Worm (Caenorhabditis elegans) whole organism, L2 larva: ENCODE results near the gene frpr-3.

Source experiments
- C34F6.9 ChIP-seq: fragments of 150-350 bp; optimal IDR thresholded peaks from 2 replicates; lab custom pipeline; 2014; ENCODE audit warnings: missing biosample characterization, missing genetic modification characterization
- F13H6.1 ChIP-seq: sonication (generic microtip); optimal IDR thresholded peaks from 2 replicates; lab custom pipeline; 2016; ENCODE audit warnings: missing genetic modification characterization, missing compliant biosample characterization
- R02D3.7 ChIP-seq: fragments of 150-350 bp; optimal IDR thresholded peaks from 2 replicates; lab custom pipeline; 2014; ENCODE audit warnings: missing biosample characterization, missing genetic modification characterization
- Y55F3AM.14 ChIP-seq: fragments of 200-800 bp; sonication (Bioruptor generic); optimal IDR thresholded peaks from 2 replicates; lab custom pipeline; 2018; ENCODE audit warnings: mild to moderate bottlenecking, missing genetic modification characterization, missing compliant biosample characterization
- ZK546.5 ChIP-seq: sonication (generic microtip); optimal IDR thresholded peaks from 2 replicates; lab custom pipeline; 2017; ENCODE audit warnings: missing biosample characterization, missing genetic modification characterization
- alr-1 ChIP-seq: fragments of 150-350 bp; optimal IDR thresholded peaks from 2 replicates; lab custom pipeline; 2014; ENCODE audit warnings: missing biosample characterization, missing genetic modification characterization
- ama-1 ChIP-seq: fragments of 150-350 bp; optimal IDR thresholded peaks from 2 replicates; lab custom pipeline; 2018; ENCODE audit warnings: inconsistent platforms
- ceh-82 ChIP-seq: fragments of 150-350 bp; optimal IDR thresholded peaks from 2 replicates; lab custom pipeline; 2014; ENCODE audit warnings: missing biosample characterization, missing genetic modification characterization
- crh-2 ChIP-seq: sonication (generic microtip); optimal IDR thresholded peaks from 2 replicates; lab custom pipeline; 2017; ENCODE audit warnings: missing biosample characterization, missing genetic modification characterization
- dmd-4 ChIP-seq: sonication (generic microtip); optimal IDR thresholded peaks from 2 replicates; lab custom pipeline; 2017; ENCODE audit warnings: missing biosample characterization, missing genetic modification characterization
- egl-27 ChIP-seq: sonication (generic microtip); optimal IDR thresholded peaks from 3 replicates; lab custom pipeline; 2017; ENCODE audit warnings: missing biosample characterization, missing genetic modification reagents, missing genetic modification characterization
- fos-1 ChIP-seq: fragments of 150-350 bp; optimal IDR thresholded peaks from 2 replicates; lab custom pipeline; 2014; ENCODE audit warnings: missing biosample characterization, missing genetic modification characterization
- lin-11 ChIP-seq: fragments of 150-350 bp; sonication (generic microtip); optimal IDR thresholded peaks from 2 replicates; lab custom pipeline; 2014; ENCODE audit warnings: missing biosample characterization, missing genetic modification characterization, inconsistent platforms, mixed read lengths
- lin-13 ChIP-seq: fragments of 150-350 bp; optimal IDR thresholded peaks from 2 replicates; lab custom pipeline; 2014; ENCODE audit warnings: missing biosample characterization, missing genetic modification reagents, missing genetic modification characterization
- lsy-2 ChIP-seq, 2 experiments: fragments of 150-350 bp in 1 of 2; sonication (generic microtip) in 1 of 2; optimal IDR thresholded peaks; 2 replicates each; lab custom pipeline; 2014 to 2017; ENCODE audit warnings: missing biosample characterization in 2 of 2, missing genetic modification characterization in 2 of 2
- mab-5 ChIP-seq: fragments of 150-350 bp; optimal IDR thresholded peaks from 2 replicates; lab custom pipeline; 2014; ENCODE audit warnings: missing biosample characterization, missing genetic modification characterization
- nhr-10 ChIP-seq: sonication (generic microtip); optimal IDR thresholded peaks from 2 replicates; lab custom pipeline; 2017; ENCODE audit warnings: missing biosample characterization, missing genetic modification characterization
- nhr-11 ChIP-seq: fragments of 150-350 bp; optimal IDR thresholded peaks from 2 replicates; lab custom pipeline; 2014; ENCODE audit warnings: missing biosample characterization, missing genetic modification characterization
- nhr-12 ChIP-seq: fragments of 150-350 bp; optimal IDR thresholded peaks from 2 replicates; lab custom pipeline; 2014; ENCODE audit warnings: missing biosample characterization, missing genetic modification characterization
- nhr-129 ChIP-seq: fragments of 150-350 bp; optimal IDR thresholded peaks from 2 replicates; lab custom pipeline; 2014; ENCODE audit warnings: missing biosample characterization, missing genetic modification characterization
- nhr-237 ChIP-seq: fragments of 150-350 bp; optimal IDR thresholded peaks from 2 replicates; lab custom pipeline; 2014; ENCODE audit warnings: missing biosample characterization, missing genetic modification characterization
- nhr-25 ChIP-seq: fragments of 150-350 bp; sonication (generic microtip); optimal IDR thresholded peaks from 3 replicates; lab custom pipeline; 2014; ENCODE audit warnings: missing biosample characterization, missing genetic modification characterization
- nhr-6 ChIP-seq: fragments of 150-350 bp; optimal IDR thresholded peaks from 2 replicates; lab custom pipeline; 2014; ENCODE audit warnings: missing biosample characterization, missing genetic modification characterization
- nhr-77 ChIP-seq: fragments of 150-350 bp; optimal IDR thresholded peaks from 2 replicates; lab custom pipeline; 2014; ENCODE audit warnings: missing biosample characterization, missing genetic modification characterization
- peb-1 ChIP-seq: fragments of 150-350 bp; optimal IDR thresholded peaks from 2 replicates; lab custom pipeline; 2014; ENCODE audit warnings: missing biosample characterization, missing genetic modification characterization
- skn-1 ChIP-seq: sonication (generic microtip); optimal IDR thresholded peaks from 2 replicates; lab custom pipeline; 2017; ENCODE audit warnings: missing biosample characterization, missing genetic modification characterization
- sma-9 ChIP-seq, 2 experiments: fragments of 150-350 bp in 1 of 2; sonication (generic microtip) in 1 of 2; optimal IDR thresholded peaks; 2 replicates each; lab custom pipeline; 2014 to 2016; ENCODE audit warnings: missing genetic modification characterization in 2 of 2, mild to moderate bottlenecking in 1 of 2, missing biosample characterization in 1 of 2, missing compliant biosample characterization in 1 of 2, missing genetic modification reagents in 1 of 2, moderate library complexity in 1 of 2
- snpc-4 ChIP-seq: fragments of 150-350 bp; optimal IDR thresholded peaks from 2 replicates; lab custom pipeline; 2014; ENCODE audit warnings: missing biosample characterization, missing genetic modification characterization
- unc-39 ChIP-seq: fragments of 150-350 bp; optimal IDR thresholded peaks from 2 replicates; lab custom pipeline; 2014; ENCODE audit warnings: missing biosample characterization, missing genetic modification characterization
- zag-1 ChIP-seq: fragments of 150-350 bp; optimal IDR thresholded peaks from 2 replicates; lab custom pipeline; 2014; ENCODE audit warnings: missing biosample characterization, missing genetic modification characterization
- ztf-1 ChIP-seq: fragments of 200-800 bp; sonication (Bioruptor generic); conservative IDR thresholded peaks from 2 replicates; pipeline ENCODE4 v1.3.6; 2022; ENCODE audit warnings: missing genetic modification characterization, missing compliant biosample characterization
- ztf-11 ChIP-seq: sonication (generic microtip); optimal IDR thresholded peaks from 2 replicates; lab custom pipeline; 2017; ENCODE audit warnings: missing biosample characterization, missing genetic modification characterization

frpr-3 gene

DNA sequence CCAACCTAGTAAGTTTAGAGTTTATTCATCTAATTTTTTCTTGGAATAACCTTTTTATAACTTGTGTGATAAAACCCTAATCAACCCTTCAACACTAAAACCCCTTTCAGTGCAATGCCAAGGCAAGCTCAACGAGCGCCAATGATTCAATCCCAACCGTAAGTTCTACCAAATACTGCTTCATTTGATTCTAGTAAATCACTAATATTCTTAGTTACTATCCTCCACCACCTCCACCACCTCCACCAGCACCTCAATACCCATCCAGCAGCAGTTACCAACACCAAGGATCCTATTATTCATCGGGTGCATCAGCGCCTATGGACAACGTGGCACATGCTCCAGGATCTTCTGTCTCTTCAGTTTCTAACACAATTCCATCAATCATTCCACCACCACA lies 14.8 kb downstream of the frpr-3 start:
- TF ChIP-seq ZK546.5 (tag; lab: Kevin White, UChicago) (no peak), lin-11 (tag; lab: Kevin White, UChicago) (no peak), mab-5 (tag; lab: Kevin White, UChicago) (no peak), alr-1 (tag; lab: Kevin White, UChicago) (no peak), dmd-4 (tag; lab: Kevin White, UChicago) (no peak), snpc-4 (tag; lab: Kevin White, UChicago) (no peak), nhr-6 (tag; lab: Kevin White, UChicago) (no peak), nhr-25 (tag; lab: Kevin White, UChicago) (no peak), nhr-12 (tag; lab: Kevin White, UChicago) (no peak), crh-2 (tag; lab: Kevin White, UChicago) (no peak), F13H6.1 (no peak), nhr-237 (tag; lab: Kevin White, UChicago) (no peak), ama-1 (no peak)

DNA sequence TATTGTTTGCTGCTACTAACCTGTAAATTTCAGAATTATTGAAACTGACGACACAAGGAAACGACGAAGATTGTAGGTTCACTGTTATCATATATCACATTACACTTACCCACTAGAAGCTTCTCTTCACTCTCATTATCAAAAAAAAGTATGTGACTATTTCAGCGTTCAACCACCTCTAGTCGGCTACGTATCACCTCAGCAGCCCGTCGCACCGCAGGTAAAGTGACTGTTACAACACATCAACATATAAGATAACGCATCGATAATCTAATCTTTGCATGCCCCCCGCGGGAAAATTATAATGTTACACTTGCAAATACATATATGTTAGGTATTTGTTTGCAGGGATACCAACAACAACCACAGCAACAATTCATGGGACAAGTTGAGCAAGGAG lies 15.6 kb downstream of the frpr-3 start:
- TF ChIP-seq zag-1 (tag; lab: Kevin White, UChicago) (no peak), ama-1 (no peak), fos-1 (tag; lab: Kevin White, UChicago) (peak; percentile 82), lin-13 (GFP tag; lab: Kevin White, UChicago) (no peak), mab-5 (tag; lab: Kevin White, UChicago) (no peak), peb-1 (no peak), sma-9 (GFP tag; optimal IDR thresholded peaks at IDR 0.05; lab: Kevin White, UChicago) (peak; percentile 4), sma-9 (tag; optimal IDR thresholded peaks at IDR 0.05; lab: Kevin White, UChicago) (no peak), nhr-237 (tag; lab: Kevin White, UChicago) (no peak)

- TF ChIP-seq Y55F3AM.14 (no peak), ztf-1 (GFP tag; lab: Robert Waterston, UW) (no peak), alr-1 (tag; lab: Kevin White, UChicago) (no peak)
Measured at ce11 chrV:7793067-7793466, 22.0 kb downstream of the frpr-3 start, which contains the start of gene flp-21. flp-21 (plus strand) TSS chrV:7793367.

ce11 chrV:7798079-7798478 lies 27.0 kb downstream of the frpr-3 start, which contains the start of gene ZK742.7:
ZK742.7 (plus strand) TSS chrV:7798379.
- TF ChIP-seq lin-11 (tag; lab: Kevin White, UChicago) (no peak), ama-1 (no peak), ceh-82 (tag; lab: Kevin White, UChicago) (no peak), nhr-11 (tag; lab: Kevin White, UChicago) (no peak), nhr-77 (no peak), nhr-25 (tag; lab: Kevin White, UChicago) (no peak), egl-27 (tag; lab: Kevin White, UChicago) (no peak), unc-39 (tag; lab: Kevin White, UChicago) (no peak)

DNA sequence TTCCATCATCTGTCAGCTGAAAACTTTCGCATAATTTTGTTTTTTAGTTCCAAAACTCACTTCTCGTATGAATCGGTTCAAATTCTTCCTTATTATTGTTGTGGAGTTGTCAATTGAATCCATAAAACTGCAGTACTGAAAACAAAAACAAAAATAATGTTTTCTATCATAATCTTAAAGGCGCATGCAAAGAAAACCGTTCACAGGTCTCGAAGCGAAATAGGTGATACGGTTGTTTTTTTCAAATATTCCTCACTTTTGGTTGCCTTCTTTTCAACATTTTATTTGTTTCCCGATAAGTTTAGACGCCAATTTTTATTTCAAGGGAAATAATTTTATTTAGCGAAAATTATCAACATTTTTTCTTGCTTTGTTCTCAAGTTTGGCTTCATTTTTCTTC lies 32.5 kb downstream of the frpr-3 start:
- TF ChIP-seq F13H6.1 (no peak), ztf-11 (tag; lab: Kevin White, UChicago) (no peak), egl-27 (tag; lab: Kevin White, UChicago) (no peak), sma-9 (GFP tag; optimal IDR thresholded peaks at IDR 0.05; lab: Kevin White, UChicago) (no peak), sma-9 (tag; optimal IDR thresholded peaks at IDR 0.05; lab: Kevin White, UChicago) (no peak), C34F6.9 (tag; lab: Kevin White, UChicago) (no peak), nhr-77 (no peak), ZK546.5 (tag; lab: Kevin White, UChicago) (no peak), skn-1 (tag; lab: Kevin White, UChicago) (no peak), nhr-10 (tag; lab: Kevin White, UChicago) (no peak), snpc-4 (tag; lab: Kevin White, UChicago) (no peak), dmd-4 (tag; lab: Kevin White, UChicago) (no peak), nhr-6 (tag; lab: Kevin White, UChicago) (no peak), nhr-129 (tag; lab: Kevin White, UChicago) (no peak), R02D3.7 (tag; lab: Kevin White, UChicago) (no peak), ztf-1 (GFP tag; lab: Robert Waterston, UW) (no peak), lsy-2 (tag; optimal IDR thresholded peaks at IDR 0.05; lab: Kevin White, UChicago) (no peak)
- TF ChIP-seq, all 48 proteins: peak for 0
